Worm (Caenorhabditis elegans): ENCODE results near the gene F14H3.5.
A peak's percentile ranks its signal among the peaks of the same experiment; 100 is the strongest.

Gene F14H3.5

DNA sequence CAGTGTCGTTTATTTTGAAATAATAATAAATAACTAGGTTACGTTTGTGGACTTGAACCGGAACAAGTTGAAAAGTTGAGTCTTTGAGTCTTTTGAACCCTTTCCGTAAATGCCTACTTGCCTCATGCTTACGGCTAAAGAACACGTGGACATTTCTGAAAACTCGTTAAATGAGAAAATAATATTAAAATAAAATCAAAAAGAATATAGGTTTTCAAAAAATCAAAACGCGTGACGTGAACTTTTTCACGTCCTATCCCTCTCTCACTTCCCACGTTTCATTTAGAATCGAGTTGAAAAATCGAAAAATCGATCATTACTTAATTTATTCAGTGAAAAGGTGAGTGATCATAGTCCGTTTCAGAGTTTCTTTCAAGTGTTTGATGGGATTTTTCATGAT, 7.7 kb downstream of the F14H3.5 start, which contains the start of gene best-12:
Gene best-12 (plus strand): TSS at position 301 of the 400 bp plus-strand sequence.
- TF ChIP-seq ztf-11 (tag; optimal IDR thresholded peaks at IDR 0.05), result no peak
- no peak for TF ChIP-seq lin-39 (tag; optimal IDR thresholded peaks at IDR 0.05)
- TF ChIP-seq nhr-76 (tag; optimal IDR thresholded peaks at IDR 0.05), result no peak
- TF ChIP-seq skn-1 (tag; optimal IDR thresholded peaks at IDR 0.05), result no peak
- TF ChIP-seq unc-62 (GFP tag; optimal IDR thresholded peaks at IDR 0.05), result no peak
- TF ChIP-seq sea-2 (GFP tag; optimal IDR thresholded peaks at IDR 0.05), result no peak
- no peak for TF ChIP-seq egl-5 (tag; optimal IDR thresholded peaks at IDR 0.05)
- no peak for TF ChIP-seq hmg-11 (tag; optimal IDR thresholded peaks at IDR 0.05)

DNA sequence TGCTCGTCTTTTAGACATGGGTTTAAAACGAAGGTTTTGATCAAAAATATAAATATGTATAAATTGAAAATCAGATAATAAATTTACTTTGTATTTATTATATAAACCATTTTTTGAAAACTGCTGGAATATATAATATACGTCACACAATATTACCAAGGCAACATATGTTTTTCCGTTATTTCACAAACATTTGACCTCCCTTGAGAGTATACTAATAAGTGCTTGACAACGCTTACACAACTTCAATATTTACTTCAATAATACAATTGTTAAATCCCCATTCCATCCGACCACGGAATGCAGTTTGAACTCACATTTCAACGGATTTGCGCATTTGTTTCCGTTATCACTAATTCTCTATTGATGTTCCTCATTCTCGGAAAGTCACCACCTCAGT, 9.4 kb downstream of the F14H3.5 start, which contains the start of gene str-198:
Gene str-198 (plus strand): TSS at position 301 of the 400 bp plus-strand sequence.
- TF ChIP-seq R02D3.7 (tag; optimal IDR thresholded peaks at IDR 0.05) (no peak), unc-62 (GFP tag; optimal IDR thresholded peaks at IDR 0.05) (no peak), ceh-16 (tag; optimal IDR thresholded peaks at IDR 0.05) (no peak), ceh-82 (tag; optimal IDR thresholded peaks at IDR 0.05) (no peak), lin-15B (tag; optimal IDR thresholded peaks at IDR 0.05) (no peak), mdl-1 (tag; optimal IDR thresholded peaks at IDR 0.05) (no peak), fos-1 (tag; optimal IDR thresholded peaks at IDR 0.05) (no peak), nhr-23 (tag; optimal IDR thresholded peaks at IDR 0.05) (no peak), hmg-11 (tag; optimal IDR thresholded peaks at IDR 0.05) (no peak), zag-1 (tag; optimal IDR thresholded peaks at IDR 0.05) (no peak), ztf-11 (tag; optimal IDR thresholded peaks at IDR 0.05) (no peak), nhr-67 (tag; optimal IDR thresholded peaks at IDR 0.05) (no peak), nhr-25 (tag; optimal IDR thresholded peaks at IDR 0.05) (no peak), nhr-77 (tag; optimal IDR thresholded peaks at IDR 0.05) (no peak), nhr-11 (tag; optimal IDR thresholded peaks at IDR 0.05) (no peak), mml-1 (tag; optimal IDR thresholded peaks at IDR 0.05) (no peak), egl-27 (tag; optimal IDR thresholded peaks at IDR 0.05) (no peak), daf-12 (tag; optimal IDR thresholded peaks at IDR 0.05) (no peak)

DNA sequence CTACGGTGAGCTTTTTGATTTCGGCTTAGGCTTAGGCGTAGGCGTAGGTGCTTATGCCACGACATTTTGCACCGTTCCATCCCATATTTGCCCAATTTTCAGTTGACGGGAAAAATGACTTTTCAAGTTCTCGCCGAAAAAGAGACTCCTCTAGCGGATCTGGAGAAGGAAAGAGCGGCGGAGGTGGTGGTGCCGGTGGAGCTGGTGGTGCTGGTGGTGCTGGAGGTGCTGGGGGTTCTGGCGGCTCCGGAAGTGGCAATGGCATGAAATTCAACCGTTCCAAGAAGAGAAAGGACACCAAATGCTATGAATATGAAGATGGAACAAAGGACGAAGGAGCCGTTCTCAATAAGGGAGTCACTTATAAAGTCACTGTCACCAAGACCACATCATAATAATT, 9.8 kb downstream of the F14H3.5 start:
- no peak for TF ChIP-seq ceh-82 (tag; optimal IDR thresholded peaks at IDR 0.05)
- no peak for TF ChIP-seq pha-4 (tag; optimal IDR thresholded peaks at IDR 0.05)
- TF ChIP-seq pqm-1 (tag; optimal IDR thresholded peaks at IDR 0.05), result no peak
- TF ChIP-seq ztf-4 (tag; optimal IDR thresholded peaks at IDR 0.05), result no peak

DNA sequence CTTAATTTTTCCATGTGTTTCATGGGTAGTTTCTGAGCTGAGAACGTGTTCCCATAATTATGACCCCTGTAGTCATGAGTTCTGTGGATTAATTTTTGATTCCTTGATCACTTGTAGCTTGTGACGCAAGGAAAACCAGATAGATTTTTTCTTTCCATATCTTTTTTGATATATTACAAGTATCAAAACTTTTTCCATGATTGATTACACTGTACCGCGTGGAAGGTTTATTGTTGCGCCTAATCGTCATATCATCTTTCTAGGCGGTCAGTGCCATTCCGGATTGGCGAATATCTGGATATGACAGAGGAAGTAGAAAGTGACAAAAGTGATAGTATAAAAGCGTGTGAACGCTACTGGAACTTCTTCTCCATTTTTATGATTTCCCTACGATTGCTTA, 10.3 kb downstream of the F14H3.5 start, which contains the start of gene ZK285.2:
Gene ZK285.2 (plus strand): TSS at position 301 of the 400 bp plus-strand sequence.
- TF ChIP-seq fos-1 (tag; optimal IDR thresholded peaks at IDR 0.05) (no peak), nhr-76 (tag; optimal IDR thresholded peaks at IDR 0.05) (no peak), ceh-28 (tag; optimal IDR thresholded peaks at IDR 0.05) (no peak), fkh-10 (GFP tag; optimal IDR thresholded peaks at IDR 0.05) (no peak), nhr-77 (tag; optimal IDR thresholded peaks at IDR 0.05) (no peak), sea-2 (GFP tag; optimal IDR thresholded peaks at IDR 0.05) (no peak), nhr-67 (tag; optimal IDR thresholded peaks at IDR 0.05) (no peak), fkh-2 (tag; optimal IDR thresholded peaks at IDR 0.05) (no peak), ceh-16 (tag; optimal IDR thresholded peaks at IDR 0.05) (no peak), elt-2 (tag; optimal IDR thresholded peaks at IDR 0.05) (no peak), daf-12 (tag; optimal IDR thresholded peaks at IDR 0.05) (no peak), ztf-4 (tag; optimal IDR thresholded peaks at IDR 0.05) (no peak), R02D3.7 (tag; optimal IDR thresholded peaks at IDR 0.05) (no peak), pqm-1 (tag; optimal IDR thresholded peaks at IDR 0.05) (no peak), elt-3 (tag; optimal IDR thresholded peaks at IDR 0.05) (no peak), nhr-43 (tag; optimal IDR thresholded peaks at IDR 0.05; ENCODE audit: poor library complexity, severe bottlenecking) (no peak), tbx-2 (tag; optimal IDR thresholded peaks at IDR 0.05) (no peak), nfya-1 (tag; optimal IDR thresholded peaks at IDR 0.05; ENCODE audit: insufficient read depth) (no peak)

DNA sequence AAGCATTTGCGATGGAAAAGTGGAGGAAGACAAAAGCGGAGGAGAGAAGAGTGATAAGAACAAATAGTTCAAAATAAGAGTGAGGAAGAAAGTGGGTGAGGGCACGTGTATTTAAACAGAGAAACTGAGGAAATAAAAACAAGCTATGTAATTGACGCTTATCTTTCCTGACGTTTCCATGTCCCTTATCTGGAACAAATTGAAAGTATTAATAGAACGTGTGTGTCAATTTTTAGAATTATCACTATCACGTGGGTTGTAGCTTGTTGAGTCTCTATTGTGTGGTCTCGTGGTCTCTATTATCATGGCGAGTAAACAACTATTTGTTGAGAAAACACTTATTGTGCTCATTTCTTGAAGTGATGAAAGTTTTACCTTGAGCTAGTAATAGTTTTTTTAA, 11.0 kb downstream of the F14H3.5 start, which contains the start of gene T10C6.15:
Gene T10C6.15 (minus strand): TSS at position 104 of the 400 bp plus-strand sequence.
- TF ChIP-seq jun-1 (tag; optimal IDR thresholded peaks at IDR 0.05), result peak; percentile 82
- no peak for TF ChIP-seq nhr-67 (tag; optimal IDR thresholded peaks at IDR 0.05)
- TF ChIP-seq elt-2 (tag; optimal IDR thresholded peaks at IDR 0.05), result peak; percentile 99
- TF ChIP-seq aly-2 (tag; optimal IDR thresholded peaks at IDR 0.05), result no peak
- no peak for TF ChIP-seq egl-27 (tag; optimal IDR thresholded peaks at IDR 0.05)
- TF ChIP-seq nhr-28 (tag; optimal IDR thresholded peaks at IDR 0.05), result no peak
- TF ChIP-seq nhr-43 (tag; optimal IDR thresholded peaks at IDR 0.05; ENCODE audit: poor library complexity, severe bottlenecking), result peak; percentile 57
- peak; percentile 92 for TF ChIP-seq pqm-1 (tag; optimal IDR thresholded peaks at IDR 0.05)
- TF ChIP-seq pha-4 (tag; optimal IDR thresholded peaks at IDR 0.05), result peak; percentile 90

All from whole organism, L3 larva.